Fruit fly (Drosophila melanogaster): Measurements from ENCODE around the gene Mco3.
A peak's percentile ranks its signal among the peaks of the same experiment; 100 is the strongest.

The Mco3 gene

dm6 chr3R:25854825-25855224, 42.5 kb upstream of the Mco3 start:
- no peak for TF ChIP-seq topi (GFP tag; optimal IDR thresholded peaks at IDR 0.05)
- peak; percentile 58 for TF ChIP-seq CG15336 (GFP tag; IDR thresholded peaks at IDR 0.05)
- peak; percentile 23 for TF ChIP-seq CG3032 (tag; optimal IDR thresholded peaks at IDR 0.05)
- peak; percentile 12 for TF ChIP-seq CG3919 (GFP tag; optimal IDR thresholded peaks at IDR 0.05)
- peak; percentile 42; the same call in 1 of the 3 replicates for TF ChIP-seq CG8119 (GFP tag; IDR thresholded peaks at IDR 0.05)
- no peak for TF ChIP-seq CG10669 (GFP tag; optimal IDR thresholded peaks at IDR 0.05)
- peak; percentile 41; the same call in 1 of the 3 replicates for TF ChIP-seq CG6163 (GFP tag; IDR thresholded peaks at IDR 0.05)
- no peak for TF ChIP-seq Met (GFP tag; optimal IDR thresholded peaks at IDR 0.05)
- peak; percentile 7 for TF ChIP-seq Hr4 (GFP tag; optimal IDR thresholded peaks at IDR 0.05)
- TF ChIP-seq CG32006 (GFP tag; optimal IDR thresholded peaks at IDR 0.05), result peak; percentile 30
- no peak for TF ChIP-seq CG31627 (GFP tag; optimal IDR thresholded peaks at IDR 0.05)
- peak; percentile 16 for TF ChIP-seq achi (GFP tag; optimal IDR thresholded peaks at IDR 0.05)
- no peak for TF ChIP-seq Sox15 (GFP tag; optimal IDR thresholded peaks at IDR 0.05)
- TF ChIP-seq acj6 (GFP tag; optimal IDR thresholded peaks at IDR 0.05), result no peak
- peak; percentile 10 for TF ChIP-seq Ets96B (tag; optimal IDR thresholded peaks at IDR 0.05)
- TF ChIP-seq CG1621 (tag; optimal IDR thresholded peaks at IDR 0.05), result no peak
- TF ChIP-seq Hr38 (GFP tag; optimal IDR thresholded peaks at IDR 0.05), result no peak
- no peak for TF ChIP-seq CG11902 (GFP tag; optimal IDR thresholded peaks at IDR 0.05)
- TF ChIP-seq fkh (GFP tag; optimal IDR thresholded peaks at IDR 0.05), result no peak
- TF ChIP-seq svp (GFP tag), result peak; percentile 9
- TF ChIP-seq Sox14 (GFP tag; optimal IDR thresholded peaks at IDR 0.05), result no peak
- no peak for TF ChIP-seq CG11294 (GFP tag; IDR thresholded peaks at IDR 0.05)
- TF ChIP-seq CG10631 (GFP tag; optimal IDR thresholded peaks at IDR 0.05), result no peak
- no peak for TF ChIP-seq CG4318 (GFP tag; optimal IDR thresholded peaks at IDR 0.05)
- TF ChIP-seq eg (GFP tag; IDR thresholded peaks at IDR 0.05), result peak; percentile 53; the same call in 1 of the 3 replicates
- no peak for TF ChIP-seq CG16779 (tag; optimal IDR thresholded peaks at IDR 0.05)
- TF ChIP-seq CG6808 (GFP tag; optimal IDR thresholded peaks at IDR 0.05), result no peak
- TF ChIP-seq Eip78C (GFP tag), result no peak
- TF ChIP-seq OdsH (GFP tag; optimal IDR thresholded peaks at IDR 0.05), result no peak
- TF ChIP-seq Gug (GFP tag; IDR thresholded peaks at IDR 0.05), result no peak
- no peak for TF ChIP-seq Blimp-1 (GFP tag; optimal IDR thresholded peaks at IDR 0.05)
- no peak for TF ChIP-seq CG11762 (GFP tag; optimal IDR thresholded peaks at IDR 0.05; ENCODE audit: insufficient read depth)

- no peak for TF ChIP-seq Ets21C (GFP tag; optimal IDR thresholded peaks at IDR 0.05)
- no peak for TF ChIP-seq salr (GFP tag; optimal IDR thresholded peaks at IDR 0.05)
- TF ChIP-seq CG8632 (GFP tag; optimal IDR thresholded peaks at IDR 0.05), result no peak
- no peak for TF ChIP-seq Hr4 (GFP tag; optimal IDR thresholded peaks at IDR 0.05)
- TF ChIP-seq CG8119 (GFP tag; IDR thresholded peaks at IDR 0.05), result no peak
- peak; percentile 57 for TF ChIP-seq CG32006 (GFP tag; optimal IDR thresholded peaks at IDR 0.05)
- TF ChIP-seq dsx (GFP tag; optimal IDR thresholded peaks at IDR 0.05; ENCODE audit: poor library complexity, severe bottlenecking), result no peak
- TF ChIP-seq CG3032 (tag; optimal IDR thresholded peaks at IDR 0.05), result no peak
- TF ChIP-seq CG4318 (GFP tag; optimal IDR thresholded peaks at IDR 0.05), result no peak
- no peak for TF ChIP-seq pdm3 (GFP tag; optimal IDR thresholded peaks at IDR 0.05)
- no peak for TF ChIP-seq fd59A (GFP tag; optimal IDR thresholded peaks at IDR 0.05)
- TF ChIP-seq CG31627 (GFP tag; optimal IDR thresholded peaks at IDR 0.05), result no peak
- peak; percentile 11 for TF ChIP-seq CG10669 (GFP tag; optimal IDR thresholded peaks at IDR 0.05)
- no peak for TF ChIP-seq CG1621 (tag; optimal IDR thresholded peaks at IDR 0.05)
- TF ChIP-seq Sox15 (GFP tag; optimal IDR thresholded peaks at IDR 0.05), result no peak
- no peak for TF ChIP-seq CG9139 (GFP tag; optimal IDR thresholded peaks at IDR 0.05)
- no peak for TF ChIP-seq CG6792 (GFP tag; optimal IDR thresholded peaks at IDR 0.05)
- no peak for TF ChIP-seq CG34406 (GFP tag; optimal IDR thresholded peaks at IDR 0.05)
- TF ChIP-seq CG11294 (GFP tag; IDR thresholded peaks at IDR 0.05), result no peak
- TF ChIP-seq Sox14 (GFP tag; optimal IDR thresholded peaks at IDR 0.05), result no peak
- TF ChIP-seq acj6 (GFP tag; optimal IDR thresholded peaks at IDR 0.05), result no peak
- TF ChIP-seq ss (GFP tag; optimal IDR thresholded peaks at IDR 0.05), result peak in 1 of 2 experiments; percentile 29
- no peak for TF ChIP-seq net (GFP tag; optimal IDR thresholded peaks at IDR 0.05)
- no peak for TF ChIP-seq eg (GFP tag; IDR thresholded peaks at IDR 0.05)
- no peak for TF ChIP-seq vri (GFP tag; optimal IDR thresholded peaks at IDR 0.05)
- peak; percentile 28 for TF ChIP-seq Eip78C (GFP tag)
- TF ChIP-seq esn (GFP tag; optimal IDR thresholded peaks at IDR 0.05), result no peak
- no peak for TF ChIP-seq Hr39 (GFP tag; optimal IDR thresholded peaks at IDR 0.05)
- TF ChIP-seq CG11762 (GFP tag; optimal IDR thresholded peaks at IDR 0.05; ENCODE audit: insufficient read depth), result no peak
These were observed 41.5 kb upstream of the Mco3 start, which contains the start of gene CG5890 for dm6 chr3R:25855594-25856305. CG5890 (plus strand) TSS chr3R:25856154.

All from whole organism, prepupa.